Fruit fly (Drosophila melanogaster): ENCODE data around the gene LManVI.

The LManVI gene

DNA sequence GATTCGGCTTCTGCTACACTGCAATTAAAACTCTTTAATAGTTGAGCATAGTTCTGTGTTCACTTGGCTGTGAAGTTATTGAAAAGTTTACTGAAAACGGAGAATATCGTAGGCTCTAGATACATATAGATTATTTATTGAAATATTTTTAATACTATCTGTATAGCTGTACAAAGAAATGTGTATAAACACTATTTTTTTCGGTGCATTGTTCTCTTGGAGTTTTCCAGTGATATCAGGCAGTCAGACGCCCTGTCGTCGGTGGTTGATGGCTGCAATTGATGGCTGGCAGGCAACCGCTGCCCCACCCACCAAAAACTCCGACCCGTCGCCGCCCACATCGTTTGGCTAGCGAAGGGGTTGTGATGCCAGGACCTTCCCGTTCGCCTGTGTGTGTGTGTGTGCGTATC is 34.7 kb downstream of the LManVI start (continued):
- no peak for TF ChIP-seq repo (GFP tag; optimal IDR thresholded peaks at IDR 0.05)
- peak; percentile 38 for TF ChIP-seq fd96Cb (tag; optimal IDR thresholded peaks at IDR 0.05)
- TF ChIP-seq Nf-YB (GFP tag; optimal IDR thresholded peaks at IDR 0.05): peak; percentile 10
- TF ChIP-seq CG4328 (GFP tag; optimal IDR thresholded peaks at IDR 0.05): no peak
- no peak for TF ChIP-seq crc (GFP tag; optimal IDR thresholded peaks at IDR 0.05)
- peak; percentile 81 for TF ChIP-seq sens (GFP tag)
- no peak; the same call in 1 of the 2 replicates for TF ChIP-seq sob (GFP tag; IDR thresholded peaks at IDR 0.05)
- no peak for TF ChIP-seq CG2199 (GFP tag; IDR thresholded peaks at IDR 0.05)
- peak; percentile 43 for TF ChIP-seq CG6254 (GFP tag; optimal IDR thresholded peaks at IDR 0.05)
- no peak for TF ChIP-seq psq (GFP tag; optimal IDR thresholded peaks at IDR 0.05)
- TF ChIP-seq gsb (GFP tag; IDR thresholded peaks at IDR 0.05): no peak
- no peak for TF ChIP-seq CG33213 (GFP tag; optimal IDR thresholded peaks at IDR 0.05)
- no peak for TF ChIP-seq HmgD (GFP tag; optimal IDR thresholded peaks at IDR 0.05)
- TF ChIP-seq CG1602 (GFP tag; optimal IDR thresholded peaks at IDR 0.05): peak; percentile 6
- peak; percentile 18 for TF ChIP-seq CG31388 (GFP tag; optimal IDR thresholded peaks at IDR 0.05)
- peak; percentile 72 for TF ChIP-seq zf30C (GFP tag; optimal IDR thresholded peaks at IDR 0.05)
- no peak for TF ChIP-seq gcm2 (GFP tag; optimal IDR thresholded peaks at IDR 0.05)
- TF ChIP-seq CG32772 (GFP tag; IDR thresholded peaks at IDR 0.05): peak; percentile 51; the same call in 1 of the 2 replicates
- TF ChIP-seq CG34376 (GFP tag; optimal IDR thresholded peaks at IDR 0.05): no peak
- no peak for TF ChIP-seq Scr (GFP tag; IDR thresholded peaks at IDR 0.05; ENCODE audit: partially characterized antibody)
- 0 out of 2 replicates have a peak, but pooled peaks have one; percentile 10 for TF ChIP-seq ap (GFP tag; IDR thresholded peaks at IDR 0.05)
- peak; percentile 33 for TF ChIP-seq pum (GFP tag; optimal IDR thresholded peaks at IDR 0.05)
- no peak for TF ChIP-seq CG10543 (GFP tag; optimal IDR thresholded peaks at IDR 0.05)
- no peak for TF ChIP-seq zen (tag; optimal IDR thresholded peaks at IDR 0.05)
- no peak for TF ChIP-seq Sry-δ (GFP tag; optimal IDR thresholded peaks at IDR 0.05)
- TF ChIP-seq unc-4 (GFP tag; IDR thresholded peaks at IDR 0.05; ENCODE audit: partially characterized antibody): no peak
- TF ChIP-seq cas (GFP tag; IDR thresholded peaks at IDR 0.05): no peak
- TF ChIP-seq CG17385 (GFP tag; optimal IDR thresholded peaks at IDR 0.05): peak; percentile 14
- peak; percentile 21; the same call in 1 of the 2 replicates for TF ChIP-seq onecut (GFP tag; IDR thresholded peaks at IDR 0.05)
- no peak for TF ChIP-seq pho (GFP tag; optimal IDR thresholded peaks at IDR 0.05)
- TF ChIP-seq pfk (GFP tag; optimal IDR thresholded peaks at IDR 0.05): no peak
- no peak for TF ChIP-seq so (GFP tag; IDR thresholded peaks at IDR 0.05)
- no peak for TF ChIP-seq CG1024 (GFP tag; IDR thresholded peaks at IDR 0.05)
- no peak for TF ChIP-seq CG31365 (tag; optimal IDR thresholded peaks at IDR 0.05)
- TF ChIP-seq CG11504 (tag; optimal IDR thresholded peaks at IDR 0.05): peak; percentile 70
- no peak for TF ChIP-seq Lhr (GFP tag; optimal IDR thresholded peaks at IDR 0.05)
- no peak for TF ChIP-seq fru (optimal IDR thresholded peaks at IDR 0.05)
- peak; percentile 18 for TF ChIP-seq CG2202 (tag; optimal IDR thresholded peaks at IDR 0.05)
- TF ChIP-seq CG9215 (GFP tag; IDR thresholded peaks at IDR 0.05): 0 out of 2 replicates have a peak, but pooled peaks have one; percentile 6
- TF ChIP-seq CG8281 (tag; optimal IDR thresholded peaks at IDR 0.05): no peak
- TF ChIP-seq CkIIα-i1 (GFP tag; IDR thresholded peaks at IDR 0.05): no peak
- no peak for TF ChIP-seq CG18764 (GFP tag; optimal IDR thresholded peaks at IDR 0.05)
- TF ChIP-seq MESR4 (GFP tag; optimal IDR thresholded peaks at IDR 0.05): no peak
- TF ChIP-seq CG12391 (tag; optimal IDR thresholded peaks at IDR 0.05): peak; percentile 63
- no peak for TF ChIP-seq bab2 (GFP tag; optimal IDR thresholded peaks at IDR 0.05)
- no peak for TF ChIP-seq CG15011 (GFP tag; optimal IDR thresholded peaks at IDR 0.05)
- no peak for TF ChIP-seq CHES-1-like (GFP tag; optimal IDR thresholded peaks at IDR 0.05)
- no peak for TF ChIP-seq CG9609 (GFP tag; optimal IDR thresholded peaks at IDR 0.05)
- TF ChIP-seq sd (tag; optimal IDR thresholded peaks at IDR 0.05): no peak
- no peak for TF ChIP-seq shn (GFP tag; optimal IDR thresholded peaks at IDR 0.05)
- peak; percentile 53 for TF ChIP-seq CG8388 (GFP tag; optimal IDR thresholded peaks at IDR 0.05)
- no peak for TF ChIP-seq cato (GFP tag; optimal IDR thresholded peaks at IDR 0.05; ENCODE audit: borderline replicate concordance)

Measured in whole organism, embryonic.